Worm (Caenorhabditis elegans): Measurements from ENCODE around the gene cfp-1.

ce11 chrIV:14127805-14128610 lies 50.8 kb downstream of the cfp-1 start, which contains the start of gene H12I19.115:
- TF ChIP-seq zag-1 (tag; optimal IDR thresholded peaks at IDR 0.05) (no peak), lin-39 (tag; optimal IDR thresholded peaks at IDR 0.05) (no peak), nhr-237 (tag; optimal IDR thresholded peaks at IDR 0.05) (no peak), aly-2 (tag; optimal IDR thresholded peaks at IDR 0.05) (no peak), unc-55 (GFP tag; optimal IDR thresholded peaks at IDR 0.05) (peak; percentile 15), unc-39 (tag; optimal IDR thresholded peaks at IDR 0.05) (no peak), fos-1 (tag; optimal IDR thresholded peaks at IDR 0.05) (no peak)

All from whole organism, L2 larva.